Worm (Caenorhabditis elegans) whole organism, L3 larva: ENCODE data around the gene K01D12.1.

ENCODE experiments used
- R02D3.7 ChIP-seq: fragments of 150-350 bp; optimal IDR thresholded peaks from 2 replicates; lab custom pipeline; 2014; ENCODE audit warnings: missing biosample characterization, missing genetic modification characterization
- ZK546.5 ChIP-seq: sonication (generic microtip); optimal IDR thresholded peaks from 2 replicates; lab custom pipeline; 2017; ENCODE audit warnings: missing biosample characterization, missing genetic modification characterization
- aly-2 ChIP-seq: fragments of 150-350 bp; optimal IDR thresholded peaks from 2 replicates; lab custom pipeline; 2014; ENCODE audit warnings: missing biosample characterization, missing genetic modification characterization
- ama-1 ChIP-seq: fragments of 150-350 bp; optimal IDR thresholded peaks from 2 replicates; lab custom pipeline; 2018
- ceh-16 ChIP-seq: sonication (generic microtip); optimal IDR thresholded peaks from 2 replicates; lab custom pipeline; 2017; ENCODE audit warnings: missing biosample characterization, missing genetic modification characterization
- ceh-82 ChIP-seq: fragments of 150-350 bp; optimal IDR thresholded peaks from 2 replicates; lab custom pipeline; 2014; ENCODE audit warnings: missing biosample characterization, missing genetic modification characterization
- ceh-9 ChIP-seq: sonication (generic microtip); optimal IDR thresholded peaks from 2 replicates; lab custom pipeline; 2018; ENCODE audit warnings: missing biosample characterization, missing genetic modification characterization
- egl-27 ChIP-seq: sonication (generic microtip); optimal IDR thresholded peaks from 4 replicates; lab custom pipeline; 2017; ENCODE audit warnings: missing biosample characterization, missing genetic modification reagents, missing genetic modification characterization
- egl-5 ChIP-seq: fragments of 150-350 bp; optimal IDR thresholded peaks from 2 replicates; lab custom pipeline; 2017; ENCODE audit warnings: missing biosample characterization, missing genetic modification reagents, missing genetic modification characterization, inconsistent platforms
- elt-1 ChIP-seq: fragments of 150-350 bp; optimal IDR thresholded peaks from 2 replicates; lab custom pipeline; 2014; ENCODE audit warnings: missing biosample characterization, missing genetic modification characterization
- elt-2 ChIP-seq: sonication (generic microtip); optimal IDR thresholded peaks from 2 replicates; lab custom pipeline; 2016; ENCODE audit warnings: missing genetic modification reagents, mild to moderate bottlenecking, missing genetic modification characterization, missing compliant biosample characterization
- elt-3 ChIP-seq, 3 experiments: fragments of 150-350 bp in 1 of 3; sonication (generic microtip) in 2 of 3; optimal IDR thresholded peaks; 2 replicates in 2 of 3; 4 replicates in 1 of 3; lab custom pipeline; 2014 to 2017; ENCODE audit warnings: missing biosample characterization in 3 of 3, missing genetic modification characterization in 3 of 3
- eor-1 ChIP-seq, 2 experiments: fragments of 150-350 bp; optimal IDR thresholded peaks; 2 replicates each; lab custom pipeline; 2014 to 2018; ENCODE audit warnings: missing biosample characterization in 2 of 2, missing genetic modification characterization in 2 of 2
- fkh-10 ChIP-seq: sonication (generic microtip); optimal IDR thresholded peaks from 2 replicates; lab custom pipeline; 2017; ENCODE audit warnings: missing biosample characterization, missing genetic modification reagents, missing genetic modification characterization
- fkh-2 ChIP-seq: fragments of 150-350 bp; optimal IDR thresholded peaks from 2 replicates; lab custom pipeline; 2014; ENCODE audit warnings: missing biosample characterization, missing genetic modification reagents, missing genetic modification characterization
- hmg-11 ChIP-seq: sonication (generic microtip); optimal IDR thresholded peaks from 2 replicates; lab custom pipeline; 2016; ENCODE audit warnings: missing genetic modification characterization, missing compliant biosample characterization
- jun-1 ChIP-seq: fragments of 150-350 bp; optimal IDR thresholded peaks from 2 replicates; lab custom pipeline; 2014; ENCODE audit warnings: missing biosample characterization, missing genetic modification reagents, missing genetic modification characterization
- lin-15B ChIP-seq: fragments of 150-350 bp; optimal IDR thresholded peaks from 2 replicates; lab custom pipeline; 2014; ENCODE audit warnings: missing biosample characterization, missing genetic modification characterization
- lin-39 ChIP-seq: fragments of 150-350 bp; optimal IDR thresholded peaks from 2 replicates; lab custom pipeline; 2018; ENCODE audit warnings: missing biosample characterization, missing genetic modification reagents, missing genetic modification characterization
- lsy-12 ChIP-seq: sonication (generic microtip); optimal IDR thresholded peaks from 2 replicates; lab custom pipeline; 2016; ENCODE audit warnings: mild to moderate bottlenecking, missing genetic modification characterization, missing compliant biosample characterization
- mdl-1 ChIP-seq: fragments of 150-350 bp; optimal IDR thresholded peaks from 2 replicates; lab custom pipeline; 2014; ENCODE audit warnings: missing biosample characterization, missing genetic modification characterization
- mml-1 ChIP-seq: fragments of 150-350 bp; sonication (generic microtip); optimal IDR thresholded peaks from 3 replicates; lab custom pipeline; 2014; ENCODE audit warnings: missing biosample characterization, missing genetic modification characterization
- nfya-1 ChIP-seq: sonication (generic microtip); optimal IDR thresholded peaks from 2 replicates; lab custom pipeline; 2017; ENCODE audit warnings: missing genetic modification characterization, mild to moderate bottlenecking, missing compliant biosample characterization, antibody characterized with exemption, moderate library complexity; ENCODE audit not compliant: insufficient read depth
- nhr-11 ChIP-seq: fragments of 150-350 bp; optimal IDR thresholded peaks from 2 replicates; lab custom pipeline; 2014; ENCODE audit warnings: missing biosample characterization, missing genetic modification characterization
- nhr-12 ChIP-seq: fragments of 150-350 bp; optimal IDR thresholded peaks from 2 replicates; lab custom pipeline; 2014; ENCODE audit warnings: missing biosample characterization, missing genetic modification characterization
- nhr-23 ChIP-seq: fragments of 150-350 bp; optimal IDR thresholded peaks from 2 replicates; lab custom pipeline; 2014; ENCODE audit warnings: missing biosample characterization, missing genetic modification reagents, missing genetic modification characterization
- nhr-237 ChIP-seq: fragments of 150-350 bp; optimal IDR thresholded peaks from 2 replicates; lab custom pipeline; 2014; ENCODE audit warnings: missing biosample characterization, missing genetic modification characterization
- nhr-25 ChIP-seq: sonication (generic microtip); optimal IDR thresholded peaks from 2 replicates; lab custom pipeline; 2017; ENCODE audit warnings: missing biosample characterization, missing genetic modification characterization
- nhr-43 ChIP-seq: sonication (generic microtip); optimal IDR thresholded peaks from 2 replicates; lab custom pipeline; 2016; ENCODE audit warnings: mild to moderate bottlenecking, missing genetic modification characterization, missing compliant biosample characterization; ENCODE audit not compliant: poor library complexity, severe bottlenecking
- nhr-67 ChIP-seq: fragments of 150-350 bp; optimal IDR thresholded peaks from 2 replicates; lab custom pipeline; 2014; ENCODE audit warnings: missing biosample characterization, missing genetic modification characterization
- pqm-1 ChIP-seq: fragments of 150-350 bp; optimal IDR thresholded peaks from 2 replicates; lab custom pipeline; 2017; ENCODE audit warnings: missing biosample characterization, missing genetic modification characterization, inconsistent platforms
- sea-2 ChIP-seq: fragments of 150-350 bp; sonication (generic microtip); optimal IDR thresholded peaks from 4 replicates; lab custom pipeline; 2014; ENCODE audit warnings: missing biosample characterization, missing genetic modification reagents, missing genetic modification characterization
- skn-1 ChIP-seq: fragments of 150-350 bp; optimal IDR thresholded peaks from 2 replicates; lab custom pipeline; 2014; ENCODE audit warnings: missing biosample characterization, missing genetic modification characterization
- tbx-2 ChIP-seq: sonication (generic microtip); optimal IDR thresholded peaks from 2 replicates; lab custom pipeline; 2016; ENCODE audit warnings: mild to moderate bottlenecking, missing genetic modification characterization, missing compliant biosample characterization
- unc-39 ChIP-seq: sonication (generic microtip); optimal IDR thresholded peaks from 4 replicates; lab custom pipeline; 2017; ENCODE audit warnings: missing biosample characterization, missing genetic modification characterization
- zag-1 ChIP-seq: fragments of 150-350 bp; optimal IDR thresholded peaks from 2 replicates; lab custom pipeline; 2014; ENCODE audit warnings: missing biosample characterization, missing genetic modification characterization
- ztf-11 ChIP-seq: fragments of 150-350 bp; optimal IDR thresholded peaks from 2 replicates; lab custom pipeline; 2014; ENCODE audit warnings: missing biosample characterization, missing genetic modification characterization

Gene K01D12.1

DNA sequence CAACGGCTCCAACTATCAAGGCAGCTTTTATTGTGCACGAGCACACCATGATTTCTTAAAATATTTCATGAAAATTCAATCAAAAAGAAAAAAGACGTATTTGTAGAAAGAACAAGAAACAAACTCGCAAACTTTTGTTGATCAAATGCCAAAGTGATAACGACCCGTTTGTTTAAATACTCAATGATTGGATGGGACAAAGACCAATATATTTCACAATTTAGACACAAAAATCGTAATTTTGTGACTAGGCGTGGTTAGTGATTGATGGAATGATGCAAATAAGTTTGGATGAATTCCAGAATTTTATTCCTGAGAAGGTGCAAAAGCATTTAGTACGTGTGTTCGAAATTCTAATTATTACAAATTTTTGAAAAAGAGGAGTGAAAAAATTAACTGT, 38.3 kb downstream of the K01D12.1 start, which contains the start of gene cdr-2:
cdr-2 (minus strand) TSS at position 54 of the 400 bp plus-strand sequence.
- TF ChIP-seq pqm-1 (tag; lab: Kevin White, UChicago) (peak; percentile 79), ztf-11 (tag; lab: Kevin White, UChicago) (no peak), elt-2 (tag; lab: Kevin White, UChicago) (peak; percentile 78)

DNA sequence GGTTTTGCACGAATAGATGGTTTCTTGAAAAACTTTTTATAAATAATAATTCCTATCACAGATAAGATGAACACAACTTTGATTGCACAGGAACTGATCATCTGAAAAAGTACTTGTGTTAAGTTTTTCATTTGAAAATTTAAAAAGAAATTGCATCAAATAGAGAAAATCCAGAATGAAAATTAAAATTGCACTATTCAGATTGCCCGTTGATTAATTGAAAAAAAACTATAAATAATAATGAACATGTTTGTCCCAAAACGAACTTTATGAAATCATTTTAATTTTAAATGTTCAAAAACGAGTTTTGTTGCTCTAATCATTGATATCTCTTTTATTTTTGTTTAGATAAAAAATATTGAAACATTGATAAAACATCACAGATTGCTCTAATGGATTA, 39.9 kb downstream of the K01D12.1 start, which contains the start of gene cdr-3:
cdr-3 (minus strand) TSS at position 101 of the 400 bp plus-strand sequence.
- no peak for TF ChIP-seq hmg-11 (tag; lab: Kevin White, UChicago)
- TF ChIP-seq lin-15B (tag; lab: Kevin White, UChicago), result no peak
- TF ChIP-seq jun-1 (tag; lab: Kevin White, UChicago), result no peak
- TF ChIP-seq nhr-237 (tag; lab: Kevin White, UChicago), result no peak
- no peak for TF ChIP-seq lin-39 (tag; lab: Kevin White, UChicago)
- no peak for TF ChIP-seq ceh-82 (tag; lab: Kevin White, UChicago)
- TF ChIP-seq nhr-11 (tag; lab: Kevin White, UChicago), result no peak
- TF ChIP-seq nhr-23 (tag; lab: Kevin White, UChicago), result no peak
- no peak for TF ChIP-seq egl-5
- no peak for TF ChIP-seq lsy-12
- no peak for TF ChIP-seq sea-2 (GFP tag; lab: Kevin White, UChicago)
- TF ChIP-seq skn-1 (tag; lab: Kevin White, UChicago), result no peak
- TF ChIP-seq ZK546.5 (tag; lab: Kevin White, UChicago), result no peak
- no peak for TF ChIP-seq elt-2 (tag; lab: Kevin White, UChicago)
- no peak for TF ChIP-seq eor-1 (tag; optimal IDR thresholded peaks at IDR 0.05; lab: Kevin White, UChicago)
- TF ChIP-seq nhr-25 (tag; lab: Kevin White, UChicago), result no peak

DNA sequence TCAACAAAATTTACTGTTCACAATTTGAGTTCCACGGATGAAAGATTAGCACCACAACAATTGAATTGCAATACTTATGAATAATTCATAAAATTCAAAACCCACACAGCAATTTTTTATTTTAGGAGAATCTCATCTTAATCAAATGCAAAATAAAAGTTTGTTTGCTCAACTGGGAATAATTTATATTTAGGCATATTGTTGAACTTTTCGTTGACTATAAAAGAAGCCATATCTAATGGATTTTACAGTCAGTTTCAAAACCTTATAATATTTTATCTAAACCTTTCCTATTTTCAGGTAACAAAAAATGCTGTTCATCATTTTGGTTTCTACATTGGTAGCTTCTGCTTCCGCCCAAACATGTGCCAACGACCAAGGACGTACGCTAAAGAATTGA, 40.9 kb downstream of the K01D12.1 start, which contains the start of gene C54D10.3:
C54D10.3 (plus strand) TSS at position 301 of the 400 bp plus-strand sequence.
- TF ChIP-seq nhr-12, result no peak
- no peak for TF ChIP-seq eor-1 (tag; optimal IDR thresholded peaks at IDR 0.05; lab: Kevin White, UChicago)
- TF ChIP-seq aly-2, result no peak
- no peak for TF ChIP-seq egl-5
- no peak for TF ChIP-seq elt-1
- TF ChIP-seq lin-15B (tag; lab: Kevin White, UChicago), result no peak
- TF ChIP-seq fkh-10 (GFP tag; lab: Kevin White, UChicago), result no peak
- TF ChIP-seq nhr-23 (tag; lab: Kevin White, UChicago), result no peak
- no peak for TF ChIP-seq ama-1 (lab: Kevin White, UChicago)
- TF ChIP-seq R02D3.7, result no peak
- TF ChIP-seq, all 47 proteins: peak for 0

DNA sequence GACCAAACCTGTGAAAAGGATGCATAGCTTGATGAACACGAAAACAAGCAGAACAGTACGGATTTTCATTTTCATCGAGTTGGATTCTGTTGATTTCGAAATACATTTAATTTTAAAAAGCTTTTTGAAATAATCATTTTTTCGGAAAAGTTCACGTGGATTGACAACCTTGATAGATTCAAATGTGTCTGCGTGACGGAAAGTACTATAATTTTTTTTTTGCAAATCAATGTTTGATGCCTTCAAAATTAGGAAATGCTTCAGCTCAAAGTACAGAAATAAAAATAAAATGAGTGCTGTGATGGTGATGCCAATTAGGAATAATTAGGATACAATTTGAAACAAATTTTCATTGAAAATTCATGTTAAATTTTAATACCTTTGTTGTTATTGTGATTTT, 43.5 kb downstream of the K01D12.1 start, which contains the start of gene C54D10.4:
C54D10.4 (minus strand) TSS at position 101 of the 400 bp plus-strand sequence.
- TF ChIP-seq jun-1 (tag; lab: Kevin White, UChicago), result no peak
- no peak for TF ChIP-seq ceh-16 (tag; lab: Kevin White, UChicago)
- no peak for TF ChIP-seq tbx-2 (tag; lab: Kevin White, UChicago)
- TF ChIP-seq aly-2, result no peak
- no peak for TF ChIP-seq fkh-10 (GFP tag; lab: Kevin White, UChicago)
- no peak for TF ChIP-seq nhr-237 (tag; lab: Kevin White, UChicago)
- no peak for TF ChIP-seq mml-1 (tag; lab: Kevin White, UChicago)
- no peak for TF ChIP-seq elt-1
- no peak for TF ChIP-seq ceh-9
- no peak for TF ChIP-seq pqm-1 (tag; lab: Kevin White, UChicago)
- TF ChIP-seq lsy-12, result no peak
- no peak for TF ChIP-seq mdl-1 (tag; lab: Kevin White, UChicago)
- TF ChIP-seq ama-1 (lab: Kevin White, UChicago), result no peak
- no peak for TF ChIP-seq unc-39 (tag; lab: Kevin White, UChicago)
- no peak for TF ChIP-seq nfya-1 (tag; lab: Kevin White, UChicago)
- no peak for TF ChIP-seq fkh-2 (tag; lab: Kevin White, UChicago)
- no peak for TF ChIP-seq elt-3 (tag; optimal IDR thresholded peaks at IDR 0.05; lab: Kevin White, UChicago)

DNA sequence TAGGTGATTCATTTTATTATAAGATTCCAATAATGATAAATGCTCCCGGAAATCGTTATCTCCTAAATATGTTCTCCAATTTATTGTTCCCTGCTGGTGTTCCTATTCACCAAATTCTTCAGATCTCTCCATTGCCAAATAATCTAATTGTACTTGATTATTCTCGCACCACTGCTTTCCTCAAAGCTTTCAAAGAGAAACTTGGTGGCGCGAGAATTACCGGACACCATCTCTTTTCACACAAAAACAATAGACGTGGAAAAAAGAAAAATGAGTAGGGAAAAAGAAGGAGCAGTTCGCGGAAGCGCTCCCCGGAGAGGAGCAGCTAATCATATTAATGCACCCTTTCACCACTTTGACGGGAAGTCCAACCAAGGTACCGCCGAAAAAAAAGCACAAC, 44.0 kb downstream of the K01D12.1 start:
- no peak for TF ChIP-seq egl-5
- TF ChIP-seq nhr-12, result no peak
- TF ChIP-seq R02D3.7, result no peak
- no peak for TF ChIP-seq hmg-11 (tag; lab: Kevin White, UChicago)
- no peak for TF ChIP-seq eor-1 (tag; optimal IDR thresholded peaks at IDR 0.05; lab: Kevin White, UChicago)
- no peak for TF ChIP-seq zag-1 (tag; lab: Kevin White, UChicago)
- TF ChIP-seq mdl-1 (tag; lab: Kevin White, UChicago), result no peak
- TF ChIP-seq nhr-67 (tag; lab: Kevin White, UChicago), result no peak
- no peak for TF ChIP-seq aly-2
- no peak for TF ChIP-seq nhr-43 (tag; lab: Kevin White, UChicago)
- no peak for TF ChIP-seq ceh-82 (tag; lab: Kevin White, UChicago)
- TF ChIP-seq nhr-23 (tag; lab: Kevin White, UChicago), result no peak
- TF ChIP-seq egl-27 (tag; lab: Kevin White, UChicago), result no peak
- no peak for TF ChIP-seq tbx-2 (tag; lab: Kevin White, UChicago)
- no peak for TF ChIP-seq ZK546.5 (tag; lab: Kevin White, UChicago)
- no peak for TF ChIP-seq nhr-237 (tag; lab: Kevin White, UChicago)
